In the genomic region with DNA sequence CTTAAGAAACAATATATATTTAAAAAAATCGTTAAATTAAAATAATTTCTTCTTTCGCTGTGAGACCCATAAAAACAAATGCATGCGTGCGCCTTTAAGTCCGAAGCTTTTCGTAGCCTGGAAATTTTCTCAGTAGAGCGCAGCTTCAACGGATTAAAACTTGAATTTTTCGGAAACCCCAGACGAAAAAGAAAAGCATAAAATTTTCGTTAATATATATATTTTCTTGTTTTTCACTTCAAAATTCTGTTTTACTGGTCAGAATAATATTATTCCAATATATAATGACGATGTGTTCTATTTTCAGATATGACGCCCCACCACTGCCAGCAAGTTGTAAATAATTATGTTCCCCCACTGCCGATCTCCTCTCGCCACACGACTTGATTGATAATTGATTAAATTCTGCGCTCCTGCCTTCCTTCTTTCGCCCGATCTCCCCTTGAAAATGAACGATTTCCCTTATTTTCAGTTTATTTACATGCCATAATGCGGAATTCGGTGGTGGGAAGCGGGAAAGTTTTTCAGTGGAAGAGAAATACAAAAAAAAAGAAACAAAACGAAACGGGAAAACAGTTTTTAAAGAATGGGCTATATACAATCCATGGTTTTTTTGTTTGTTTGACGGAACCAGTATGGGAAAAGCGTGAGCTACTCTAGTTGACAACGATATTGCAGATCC, we compare ENCODE assay signal across 3 worm cellular contexts.
TF ChIP-seq lines count a peak whose summit lies in the region.

No protein-coding gene starts in this region.

TF ChIP-seq in whole organism, L1 larva, 84 proteins besides CTCF, POLR2A, EP300 and RAD21 (continued from another document):
- TF ChIP-seq lin-35 (GFP tag; optimal IDR thresholded peaks at IDR 0.05; lab: Kevin White, UChicago) (peak in 1 of 2 experiments; percentile 27), lin-14 (GFP tag; optimal IDR thresholded peaks at IDR 0.05; lab: Kevin White, UChicago) (peak; percentile 38), fos-1 (tag; optimal IDR thresholded peaks at IDR 0.05; lab: Kevin White, UChicago) (no peak), egl-27 (tag; optimal IDR thresholded peaks at IDR 0.05; lab: Kevin White, UChicago) (no peak), ama-1 (optimal IDR thresholded peaks at IDR 0.05; lab: Kevin White, UChicago) (peak; percentile 95), xbp-1 (tag; optimal IDR thresholded peaks at IDR 0.05; lab: Kevin White, UChicago) (no peak), grh-1 (GFP tag; IDR thresholded peaks at IDR 0.05; lab: Robert Waterston, UW) (no peak), nhr-71 (tag; optimal IDR thresholded peaks at IDR 0.05; lab: Kevin White, UChicago) (peak; percentile 56), lsy-2 (tag; optimal IDR thresholded peaks at IDR 0.05; lab: Kevin White, UChicago) (no peak), egl-13 (tag; optimal IDR thresholded peaks at IDR 0.05; lab: Kevin White, UChicago) (no peak), nhr-19 (GFP tag; conservative IDR thresholded peaks at IDR 0.05; lab: Robert Waterston, UW) (peak; percentile 29), unc-98 (GFP tag; IDR thresholded peaks at IDR 0.05; lab: Robert Waterston, UW) (no peak), C34B4.2 (tag; optimal IDR thresholded peaks at IDR 0.05; lab: Kevin White, UChicago) (no peak), zag-1 (tag; optimal IDR thresholded peaks at IDR 0.05; lab: Kevin White, UChicago) (no peak), efl-1 (optimal IDR thresholded peaks at IDR 0.05; lab: Kevin White, UChicago) (peak in 1 of 2 experiments; percentile 17), efl-1 (GFP tag; optimal IDR thresholded peaks at IDR 0.05 in 1 of 2; lab: Kevin White, UChicago) (peak in 1 of 2 experiments; percentile 91)

TF ChIP-seq in whole organism, L4 larva, 104 proteins besides CTCF, POLR2A, EP300 and RAD21 (continued from another document):
- TF ChIP-seq dmd-9 (GFP tag; IDR thresholded peaks at IDR 0.05; lab: Robert Waterston, UW): no peak
- peak; percentile 37 for TF ChIP-seq rbr-2 (tag; optimal IDR thresholded peaks at IDR 0.05; lab: Kevin White, UChicago)
- 0 out of 2 replicates have a peak, but pooled peaks have one; percentile 30 for TF ChIP-seq dmd-8 (GFP tag; IDR thresholded peaks at IDR 0.05; lab: Robert Waterston, UW)
- peak; percentile 89; the same call in 1 of the 2 replicates for TF ChIP-seq zfp-3 (GFP tag; conservative IDR thresholded peaks at IDR 0.05; lab: Robert Waterston, UW)
- no peak for TF ChIP-seq ces-1 (GFP tag; optimal IDR thresholded peaks at IDR 0.05; lab: Kevin White, UChicago)
- TF ChIP-seq vab-7 (GFP tag; IDR thresholded peaks at IDR 0.05; lab: Robert Waterston, UW): 0 out of 2 replicates have a peak, but pooled peaks have one; percentile 4
- TF ChIP-seq skn-1 (tag; optimal IDR thresholded peaks at IDR 0.05; lab: Kevin White, UChicago): no peak
- no peak for TF ChIP-seq F10B5.3 (tag; optimal IDR thresholded peaks at IDR 0.05; lab: Kevin White, UChicago)
- TF ChIP-seq lir-3 (tag; optimal IDR thresholded peaks at IDR 0.05; lab: Kevin White, UChicago): no peak
- no peak for TF ChIP-seq ZK546.5 (tag; optimal IDR thresholded peaks at IDR 0.05; lab: Kevin White, UChicago)
- peak; percentile 12 for TF ChIP-seq mes-2 (tag; optimal IDR thresholded peaks at IDR 0.05; lab: Kevin White, UChicago; ENCODE audit: poor library complexity, severe bottlenecking)
- peak; percentile 72 for TF ChIP-seq mep-1 (tag; optimal IDR thresholded peaks at IDR 0.05; lab: Kevin White, UChicago)
- TF ChIP-seq tra-1 (GFP tag; IDR thresholded peaks at IDR 0.05; lab: Robert Waterston, UW): no peak
- TF ChIP-seq D1046.2 (GFP tag; IDR thresholded peaks at IDR 0.05; lab: Robert Waterston, UW): no peak
- TF ChIP-seq lin-13 (GFP tag; optimal IDR thresholded peaks at IDR 0.05; lab: Kevin White, UChicago): no peak
- TF ChIP-seq ztf-7 (tag; optimal IDR thresholded peaks at IDR 0.05; lab: Kevin White, UChicago): no peak
- peak; percentile 59; the same call in 1 of the 2 replicates for TF ChIP-seq lin-1 (GFP tag; IDR thresholded peaks at IDR 0.05; lab: Robert Waterston, UW)
- peak; percentile 75; the same call in 1 of the 2 replicates for TF ChIP-seq T26A8.4 (GFP tag; IDR thresholded peaks at IDR 0.05; lab: Robert Waterston, UW)
- no peak for TF ChIP-seq lim-7 (GFP tag; IDR thresholded peaks at IDR 0.05; lab: Robert Waterston, UW)
- TF ChIP-seq pqm-1 (tag; optimal IDR thresholded peaks at IDR 0.05; lab: Kevin White, UChicago): no peak
- peak; percentile 29 for TF ChIP-seq zip-2 (tag; optimal IDR thresholded peaks at IDR 0.05; lab: Kevin White, UChicago)
- TF ChIP-seq hif-1 (tag; optimal IDR thresholded peaks at IDR 0.05; lab: Kevin White, UChicago): peak; percentile 26 to 65
- peak; percentile 65 for TF ChIP-seq lin-38 (GFP tag; IDR thresholded peaks at IDR 0.05; lab: Robert Waterston, UW)

TF ChIP-seq in whole organism, young adult, 124 proteins besides CTCF, POLR2A, EP300 and RAD21 (continued from another document):
- TF ChIP-seq ceh-40 (GFP tag; IDR thresholded peaks at IDR 0.05; lab: Robert Waterston, UW) (no peak), ztf-25 (GFP tag; IDR thresholded peaks at IDR 0.05; lab: Robert Waterston, UW) (no peak), Y95B8A.8 (GFP tag; IDR thresholded peaks at IDR 0.05; lab: Robert Waterston, UW) (peak; percentile 68), xnd-1 (tag; optimal IDR thresholded peaks at IDR 0.05; lab: Kevin White, UChicago) (peak; percentile 67), F33H1.4 (GFP tag; IDR thresholded peaks at IDR 0.05; lab: Robert Waterston, UW) (peak; percentile 85), bed-2 (GFP tag; IDR thresholded peaks at IDR 0.05; lab: Robert Waterston, UW) (no peak), F39B2.1 (GFP tag; IDR thresholded peaks at IDR 0.05; lab: Robert Waterston, UW) (no peak), sptf-2 (GFP tag; optimal IDR thresholded peaks at IDR 0.05; lab: Kevin White, UChicago) (no peak), hlh-26 (GFP tag; conservative IDR thresholded peaks at IDR 0.05; lab: Robert Waterston, UW) (no peak), F10E7.11 (tag; optimal IDR thresholded peaks at IDR 0.05; lab: Kevin White, UChicago) (no peak), pha-4 (tag; optimal IDR thresholded peaks at IDR 0.05; lab: Kevin White, UChicago) (peak; percentile 70), ztf-3 (GFP tag; optimal IDR thresholded peaks at IDR 0.05; lab: Kevin White, UChicago) (peak; percentile 12), T07F8.4 (tag; optimal IDR thresholded peaks at IDR 0.05; lab: Kevin White, UChicago) (no peak)
